Worm (Caenorhabditis elegans) whole organism, L3 larva: ENCODE results near the gene W08A12.3.
A peak's percentile ranks its signal among the peaks of the same experiment; 100 is the strongest.

ENCODE experiments used
- R02D3.7 ChIP-seq: fragments of 150-350 bp; optimal IDR thresholded peaks from 2 replicates; lab custom pipeline; 2014; ENCODE audit warnings: missing biosample characterization, missing genetic modification characterization
- aly-2 ChIP-seq: fragments of 150-350 bp; optimal IDR thresholded peaks from 2 replicates; lab custom pipeline; 2014; ENCODE audit warnings: missing biosample characterization, missing genetic modification characterization
- ama-1 ChIP-seq: fragments of 150-350 bp; optimal IDR thresholded peaks from 2 replicates; lab custom pipeline; 2018
- ceh-16 ChIP-seq: sonication (generic microtip); optimal IDR thresholded peaks from 2 replicates; lab custom pipeline; 2017; ENCODE audit warnings: missing biosample characterization, missing genetic modification characterization
- ceh-82 ChIP-seq: fragments of 150-350 bp; optimal IDR thresholded peaks from 2 replicates; lab custom pipeline; 2014; ENCODE audit warnings: missing biosample characterization, missing genetic modification characterization
- ceh-9 ChIP-seq: sonication (generic microtip); optimal IDR thresholded peaks from 2 replicates; lab custom pipeline; 2018; ENCODE audit warnings: missing biosample characterization, missing genetic modification characterization
- daf-12 ChIP-seq: fragments of 150-350 bp; optimal IDR thresholded peaks from 2 replicates; lab custom pipeline; 2014; ENCODE audit warnings: missing biosample characterization, missing genetic modification reagents, missing genetic modification characterization
- egl-5 ChIP-seq: fragments of 150-350 bp; optimal IDR thresholded peaks from 2 replicates; lab custom pipeline; 2017; ENCODE audit warnings: missing biosample characterization, missing genetic modification reagents, missing genetic modification characterization, inconsistent platforms
- elt-1 ChIP-seq: fragments of 150-350 bp; optimal IDR thresholded peaks from 2 replicates; lab custom pipeline; 2014; ENCODE audit warnings: missing biosample characterization, missing genetic modification characterization
- elt-2 ChIP-seq: sonication (generic microtip); optimal IDR thresholded peaks from 2 replicates; lab custom pipeline; 2016; ENCODE audit warnings: missing genetic modification reagents, mild to moderate bottlenecking, missing genetic modification characterization, missing compliant biosample characterization
- fkh-2 ChIP-seq: fragments of 150-350 bp; optimal IDR thresholded peaks from 2 replicates; lab custom pipeline; 2014; ENCODE audit warnings: missing biosample characterization, missing genetic modification reagents, missing genetic modification characterization
- hmg-11 ChIP-seq: sonication (generic microtip); optimal IDR thresholded peaks from 2 replicates; lab custom pipeline; 2016; ENCODE audit warnings: missing genetic modification characterization, missing compliant biosample characterization
- jun-1 ChIP-seq: fragments of 150-350 bp; optimal IDR thresholded peaks from 2 replicates; lab custom pipeline; 2014; ENCODE audit warnings: missing biosample characterization, missing genetic modification reagents, missing genetic modification characterization
- lin-15B ChIP-seq: fragments of 150-350 bp; optimal IDR thresholded peaks from 2 replicates; lab custom pipeline; 2014; ENCODE audit warnings: missing biosample characterization, missing genetic modification characterization
- lin-39 ChIP-seq: fragments of 150-350 bp; optimal IDR thresholded peaks from 2 replicates; lab custom pipeline; 2018; ENCODE audit warnings: missing biosample characterization, missing genetic modification reagents, missing genetic modification characterization
- lsy-12 ChIP-seq: sonication (generic microtip); optimal IDR thresholded peaks from 2 replicates; lab custom pipeline; 2016; ENCODE audit warnings: mild to moderate bottlenecking, missing genetic modification characterization, missing compliant biosample characterization
- mml-1 ChIP-seq: fragments of 150-350 bp; sonication (generic microtip); optimal IDR thresholded peaks from 3 replicates; lab custom pipeline; 2014; ENCODE audit warnings: missing biosample characterization, missing genetic modification characterization
- nfya-1 ChIP-seq: sonication (generic microtip); optimal IDR thresholded peaks from 2 replicates; lab custom pipeline; 2017; ENCODE audit warnings: missing genetic modification characterization, mild to moderate bottlenecking, missing compliant biosample characterization, antibody characterized with exemption, moderate library complexity; ENCODE audit not compliant: insufficient read depth
- nhr-237 ChIP-seq: fragments of 150-350 bp; optimal IDR thresholded peaks from 2 replicates; lab custom pipeline; 2014; ENCODE audit warnings: missing biosample characterization, missing genetic modification characterization
- nhr-25 ChIP-seq: sonication (generic microtip); optimal IDR thresholded peaks from 2 replicates; lab custom pipeline; 2017; ENCODE audit warnings: missing biosample characterization, missing genetic modification characterization
- nhr-28 ChIP-seq: fragments of 150-350 bp; optimal IDR thresholded peaks from 2 replicates; lab custom pipeline; 2014; ENCODE audit warnings: missing biosample characterization, missing genetic modification characterization
- nhr-43 ChIP-seq: sonication (generic microtip); optimal IDR thresholded peaks from 2 replicates; lab custom pipeline; 2016; ENCODE audit warnings: mild to moderate bottlenecking, missing genetic modification characterization, missing compliant biosample characterization; ENCODE audit not compliant: poor library complexity, severe bottlenecking
- nhr-67 ChIP-seq: fragments of 150-350 bp; optimal IDR thresholded peaks from 2 replicates; lab custom pipeline; 2014; ENCODE audit warnings: missing biosample characterization, missing genetic modification characterization
- pha-4 ChIP-seq: fragments of 150-350 bp; optimal IDR thresholded peaks from 2 replicates; lab custom pipeline; 2014; ENCODE audit warnings: missing biosample characterization, missing genetic modification reagents, missing genetic modification characterization
- pqm-1 ChIP-seq: fragments of 150-350 bp; optimal IDR thresholded peaks from 2 replicates; lab custom pipeline; 2017; ENCODE audit warnings: missing biosample characterization, missing genetic modification characterization, inconsistent platforms
- snpc-4 ChIP-seq: fragments of 150-350 bp; optimal IDR thresholded peaks from 2 replicates; lab custom pipeline; 2014; ENCODE audit warnings: missing biosample characterization, missing genetic modification characterization
- tbx-2 ChIP-seq: sonication (generic microtip); optimal IDR thresholded peaks from 2 replicates; lab custom pipeline; 2016; ENCODE audit warnings: mild to moderate bottlenecking, missing genetic modification characterization, missing compliant biosample characterization
- unc-39 ChIP-seq: sonication (generic microtip); optimal IDR thresholded peaks from 4 replicates; lab custom pipeline; 2017; ENCODE audit warnings: missing biosample characterization, missing genetic modification characterization
- zag-1 ChIP-seq: fragments of 150-350 bp; optimal IDR thresholded peaks from 2 replicates; lab custom pipeline; 2014; ENCODE audit warnings: missing biosample characterization, missing genetic modification characterization
- ztf-11 ChIP-seq: fragments of 150-350 bp; optimal IDR thresholded peaks from 2 replicates; lab custom pipeline; 2014; ENCODE audit warnings: missing biosample characterization, missing genetic modification characterization
- ztf-4 ChIP-seq: fragments of 150-350 bp; optimal IDR thresholded peaks from 2 replicates; lab custom pipeline; 2014; ENCODE audit warnings: missing biosample characterization, missing genetic modification characterization

W08A12.3 gene

DNA sequence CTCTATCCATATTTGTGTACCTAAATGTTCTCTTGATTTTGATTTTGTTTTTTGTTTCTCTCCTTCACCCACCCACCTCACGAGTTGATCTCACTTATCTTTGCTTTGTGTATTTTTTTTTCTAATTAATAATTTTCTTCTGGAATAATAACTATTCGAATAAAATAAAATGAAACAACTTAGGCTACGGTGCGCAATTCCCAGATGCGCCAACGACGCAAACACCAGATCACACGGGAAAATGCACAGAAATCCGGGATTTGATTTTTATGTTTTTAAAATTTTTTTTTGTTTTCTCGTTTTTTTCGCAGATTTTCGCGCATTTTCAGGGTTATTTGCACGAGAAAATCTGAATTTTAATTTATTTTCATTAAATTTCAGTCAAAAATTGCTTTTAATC lies 3.6 kb downstream of the W08A12.3 start:
- TF ChIP-seq lin-39 (tag; lab: Kevin White, UChicago) (no peak), nhr-67 (tag; lab: Kevin White, UChicago) (no peak), nhr-28 (tag; lab: Kevin White, UChicago) (no peak), ztf-11 (tag; lab: Kevin White, UChicago) (no peak), ceh-16 (tag; lab: Kevin White, UChicago) (no peak), ceh-82 (tag; lab: Kevin White, UChicago) (no peak), elt-1 (no peak), zag-1 (tag; lab: Kevin White, UChicago) (no peak), lsy-12 (tag; lab: Kevin White, UChicago) (no peak), pha-4 (no peak), fkh-2 (tag; lab: Kevin White, UChicago) (no peak), mml-1 (tag; lab: Kevin White, UChicago) (no peak), nhr-237 (no peak), R02D3.7 (no peak), elt-2 (tag; lab: Kevin White, UChicago) (no peak)

DNA sequence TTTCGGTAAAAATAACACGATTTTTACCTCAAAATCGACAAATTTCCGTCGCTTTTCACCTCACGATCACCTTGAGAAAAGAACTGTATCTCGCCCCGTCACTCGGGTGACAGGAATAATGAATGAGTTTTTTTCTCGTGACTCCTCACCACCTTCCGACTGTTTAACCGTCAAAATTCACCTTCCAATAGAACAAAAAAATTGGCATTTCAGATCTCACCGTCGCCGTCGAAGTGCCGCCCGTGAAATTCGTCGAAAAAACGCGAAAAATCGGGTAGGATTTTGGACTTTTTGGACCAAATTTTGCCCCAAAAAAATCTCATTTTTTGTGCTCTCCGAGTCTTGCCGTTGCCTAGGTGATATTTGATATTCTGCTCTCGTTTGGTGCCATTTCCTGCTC lies 4.2 kb downstream of the W08A12.3 start, which contains the start of gene unc-132:
unc-132 (plus strand) TSS at position 208 of the 400 bp plus-strand sequence.
- TF ChIP-seq zag-1 (tag; lab: Kevin White, UChicago) (no peak), nhr-237 (no peak), fkh-2 (tag; lab: Kevin White, UChicago) (no peak)

DNA sequence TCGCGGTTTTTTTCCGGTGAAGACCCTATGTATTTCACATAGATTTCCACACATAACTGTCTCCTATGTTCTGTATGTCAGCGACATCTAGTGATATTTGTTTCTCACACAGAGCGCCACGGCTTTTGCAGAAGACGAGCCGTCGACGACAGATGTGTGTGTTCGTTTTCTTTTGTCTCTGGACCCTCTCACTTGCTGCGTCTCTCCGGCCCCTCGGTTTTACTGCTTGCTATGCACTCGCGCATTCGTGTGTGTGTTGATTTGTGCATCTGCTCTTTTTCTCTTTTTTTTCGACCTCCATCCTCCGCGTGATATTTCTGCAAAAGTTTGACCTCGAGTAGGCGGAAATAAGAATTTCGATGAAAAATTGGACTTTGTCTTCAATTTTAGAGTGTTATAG lies 6.1 kb downstream of the W08A12.3 start:
- TF ChIP-seq R02D3.7 (no peak), hmg-11 (tag; lab: Kevin White, UChicago) (peak; percentile 52), lin-39 (tag; lab: Kevin White, UChicago) (peak; percentile 46), snpc-4 (tag; lab: Kevin White, UChicago) (no peak), lin-15B (tag; lab: Kevin White, UChicago) (peak; percentile 29), nfya-1 (tag; lab: Kevin White, UChicago) (peak; percentile 59), nhr-43 (tag; lab: Kevin White, UChicago) (no peak), jun-1 (tag; lab: Kevin White, UChicago) (no peak), unc-39 (no peak)
- TF ChIP-seq, all 47 proteins: peak for 4

DNA sequence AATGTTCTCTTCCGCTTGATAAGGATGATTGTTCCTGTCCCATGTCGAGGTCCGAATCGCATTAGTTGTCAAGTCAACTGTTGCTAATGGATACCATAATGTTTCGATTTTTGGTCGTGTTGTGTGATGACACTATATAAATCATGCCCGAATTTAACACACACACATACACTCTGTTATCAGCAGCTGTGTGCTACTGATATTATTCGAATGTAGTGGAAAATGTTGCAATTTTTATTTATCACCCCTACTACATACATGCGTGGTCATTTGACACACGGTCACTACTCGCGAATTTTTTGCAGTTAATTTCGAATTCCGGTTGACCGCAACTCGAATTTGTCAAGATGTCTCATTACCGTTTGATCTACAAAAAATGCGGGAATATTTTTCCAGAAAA lies 10.0 kb downstream of the W08A12.3 start:
- no peak for TF ChIP-seq ama-1 (lab: Kevin White, UChicago)
- peak; percentile 56 for TF ChIP-seq elt-2 (tag; lab: Kevin White, UChicago)
- TF ChIP-seq nhr-43 (tag; lab: Kevin White, UChicago) = no peak
- peak; percentile 50 for TF ChIP-seq pqm-1 (tag; lab: Kevin White, UChicago)

DNA sequence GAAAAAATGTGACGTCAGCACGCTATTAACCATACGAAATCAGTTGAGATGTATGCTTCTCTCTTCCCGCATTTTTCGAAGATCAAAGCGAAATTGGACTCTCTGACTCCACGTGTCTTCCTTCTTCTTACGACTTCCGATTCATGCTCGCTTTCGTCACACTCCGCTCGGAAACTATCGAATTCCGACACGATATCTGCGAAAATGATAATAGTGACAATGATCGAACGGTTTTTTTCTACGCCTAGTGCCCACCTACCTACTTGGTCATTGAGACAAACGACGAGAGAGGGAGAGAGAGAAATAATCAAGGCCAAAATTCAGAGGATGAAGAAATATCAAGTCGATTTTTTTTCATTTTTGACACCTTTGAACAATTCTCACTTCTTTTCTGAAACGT lies 11.0 kb downstream of the W08A12.3 start:
- TF ChIP-seq nhr-25 (no peak), daf-12 (tag; lab: Kevin White, UChicago) (no peak), R02D3.7 (no peak), ceh-9 (tag; lab: Kevin White, UChicago) (no peak), jun-1 (tag; lab: Kevin White, UChicago) (no peak), elt-2 (tag; lab: Kevin White, UChicago) (no peak), egl-5 (tag; lab: Kevin White, UChicago) (no peak), lin-39 (tag; lab: Kevin White, UChicago) (no peak), ztf-11 (tag; lab: Kevin White, UChicago) (no peak), pha-4 (no peak)
- TF ChIP-seq, all 47 proteins: peak for 0

DNA sequence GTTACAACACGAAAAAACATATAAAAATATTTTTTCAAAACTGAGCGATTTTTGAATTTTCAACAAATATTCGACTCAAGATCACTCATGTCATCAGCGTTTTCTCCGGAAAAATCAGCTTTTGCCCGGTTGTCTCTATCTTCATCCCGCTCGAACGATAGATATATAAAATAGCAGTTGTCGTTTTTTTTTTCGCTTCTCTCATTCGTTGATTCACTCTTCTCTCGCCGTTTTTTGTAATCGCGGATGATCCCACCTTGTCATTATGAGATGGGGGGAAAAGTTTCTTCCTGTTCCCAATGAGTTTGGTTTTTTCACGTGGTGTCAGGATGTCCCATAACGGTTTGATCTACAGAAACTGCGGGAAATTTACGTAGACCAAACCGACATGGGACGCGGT lies 12.6 kb downstream of the W08A12.3 start:
- TF ChIP-seq ztf-4 (tag; lab: Kevin White, UChicago) (no peak), nfya-1 (tag; lab: Kevin White, UChicago) (peak; percentile 11), tbx-2 (tag; lab: Kevin White, UChicago) (no peak), aly-2 (tag; lab: Kevin White, UChicago) (no peak), ceh-82 (tag; lab: Kevin White, UChicago) (no peak), daf-12 (tag; lab: Kevin White, UChicago) (no peak)
